Worm (Caenorhabditis elegans) whole organism, midembryonic: ENCODE data around the gene F46H5.4.

Experiments used
- T22C8.4 ChIP-seq: fragments of 200-800 bp; sonication (Bioruptor generic); IDR thresholded peaks from 2 replicates; pipeline ENCODE4 v1.3.6; 2022; ENCODE audit warnings: missing genetic modification characterization, missing compliant biosample characterization
- cog-1 ChIP-seq: sonication (generic microtip); optimal IDR thresholded peaks from 2 replicates; lab custom pipeline; 2016; ENCODE audit warnings: missing genetic modification characterization, missing compliant biosample characterization
- flt-1 ChIP-seq: fragments of 200-800 bp; sonication (Bioruptor generic); IDR thresholded peaks from 2 replicates; pipeline ENCODE4 v1.3.6; 2022; ENCODE audit warnings: missing genetic modification characterization, missing compliant biosample characterization
- klf-2 ChIP-seq: fragments of 200-800 bp; sonication (Bioruptor generic); conservative IDR thresholded peaks from 2 replicates; pipeline ENCODE4 v1.3.6; 2022; ENCODE audit warnings: missing genetic modification reagents, missing genetic modification characterization, missing compliant biosample characterization
- med-1 ChIP-seq: sonication (generic microtip); optimal IDR thresholded peaks from 2 replicates; lab custom pipeline; 2017; ENCODE audit warnings: missing genetic modification characterization, mild to moderate bottlenecking, missing compliant biosample characterization, antibody characterized with exemption, missing genetic modification reagents; ENCODE audit not compliant: insufficient read depth
- ref-1 ChIP-seq: fragments of 200-800 bp; sonication (Bioruptor generic); conservative IDR thresholded peaks from 2 replicates; pipeline ENCODE4 v1.3.6; 2022; ENCODE audit warnings: missing genetic modification reagents, missing genetic modification characterization, missing compliant biosample characterization
- tab-1 ChIP-seq: fragments of 200-800 bp; sonication (Bioruptor generic); IDR thresholded peaks from 2 replicates; pipeline ENCODE4 v1.3.6; 2022; ENCODE audit warnings: missing genetic modification characterization, missing compliant biosample characterization
- ztf-23 ChIP-seq: fragments of 200-800 bp; sonication (Bioruptor generic); IDR thresholded peaks from 2 replicates; pipeline ENCODE4 v1.3.6; 2022; ENCODE audit warnings: missing genetic modification reagents, missing genetic modification characterization, missing compliant biosample characterization
- ztf-29 ChIP-seq: fragments of 200-800 bp; sonication (Bioruptor generic); IDR thresholded peaks from 2 replicates; pipeline ENCODE4 v1.3.6; 2022; ENCODE audit warnings: missing genetic modification reagents, missing genetic modification characterization, missing compliant biosample characterization

Gene F46H5.4

ce11 chrX:7260327-7261019 lies 6.1 kb upstream of the F46H5.4 start, which contains the start of gene lact-1:
lact-1 (minus strand) TSS chrX:7260377.
- TF ChIP-seq T22C8.4, result no peak
- TF ChIP-seq cog-1 (tag; lab: Kevin White, UChicago), result no peak
- TF ChIP-seq med-1, result no peak
- no peak for TF ChIP-seq ztf-23 (GFP tag; lab: Robert Waterston, UW)
- no peak for TF ChIP-seq ztf-29 (GFP tag; lab: Robert Waterston, UW)
- no peak for TF ChIP-seq ref-1 (GFP tag; lab: Robert Waterston, UW)
- TF ChIP-seq flt-1 (GFP tag; lab: Robert Waterston, UW), result no peak

DNA sequence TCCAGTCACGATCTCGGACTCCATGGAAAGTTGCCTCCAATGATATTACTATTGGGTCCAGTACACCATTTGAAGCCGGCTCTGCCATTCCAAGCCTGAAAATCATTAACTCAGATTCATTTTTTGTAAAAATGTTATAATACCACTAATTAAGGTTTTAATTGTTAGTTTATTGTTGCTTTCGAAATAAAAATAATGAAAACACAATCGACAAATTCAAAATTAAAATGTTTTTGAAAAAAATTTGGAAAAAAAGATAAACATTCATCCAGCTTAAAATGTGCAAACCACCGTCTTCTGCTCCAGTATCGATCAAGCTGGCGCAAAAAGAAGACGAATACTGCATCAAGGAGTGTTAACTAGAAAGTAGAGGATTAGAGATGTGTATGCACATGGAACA lies 2.5 kb upstream of the F46H5.4 start, which contains the start of gene F46H5.5:
Gene F46H5.5, minus strand, starts transcription at position 101 of the 400 bp plus-strand sequence.
- TF ChIP-seq cog-1 (tag; lab: Kevin White, UChicago) (no peak), med-1 (no peak), ztf-23 (GFP tag; lab: Robert Waterston, UW) (no peak), klf-2 (no peak), ref-1 (GFP tag; lab: Robert Waterston, UW) (no peak), tab-1 (GFP tag; lab: Robert Waterston, UW) (no peak), flt-1 (GFP tag; lab: Robert Waterston, UW) (no peak), T22C8.4 (no peak), ztf-29 (GFP tag; lab: Robert Waterston, UW) (no peak)

DNA sequence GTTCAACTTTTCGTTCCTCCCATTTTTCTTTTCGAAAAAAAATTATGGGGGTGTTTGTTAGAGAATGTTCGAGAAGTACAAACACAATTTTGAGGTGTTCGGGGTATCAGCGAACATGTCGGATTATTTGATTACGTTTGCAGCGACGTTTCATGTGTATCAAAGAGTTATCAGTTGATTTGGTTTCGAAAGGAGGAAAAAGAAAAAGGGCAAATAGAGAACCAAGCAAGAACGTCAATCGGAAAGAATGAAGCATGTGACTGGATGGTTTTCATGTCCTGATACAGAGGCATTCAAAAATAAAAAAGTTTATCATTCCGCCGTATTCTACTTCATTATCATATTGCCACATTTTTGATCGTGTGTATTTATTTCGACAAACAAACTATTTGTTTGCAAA lies 9.7 kb downstream of the F46H5.4 start:
- TF ChIP-seq T22C8.4 (no peak), tab-1 (GFP tag; lab: Robert Waterston, UW) (no peak), cog-1 (tag; lab: Kevin White, UChicago) (no peak), klf-2 (no peak), med-1 (no peak)

DNA sequence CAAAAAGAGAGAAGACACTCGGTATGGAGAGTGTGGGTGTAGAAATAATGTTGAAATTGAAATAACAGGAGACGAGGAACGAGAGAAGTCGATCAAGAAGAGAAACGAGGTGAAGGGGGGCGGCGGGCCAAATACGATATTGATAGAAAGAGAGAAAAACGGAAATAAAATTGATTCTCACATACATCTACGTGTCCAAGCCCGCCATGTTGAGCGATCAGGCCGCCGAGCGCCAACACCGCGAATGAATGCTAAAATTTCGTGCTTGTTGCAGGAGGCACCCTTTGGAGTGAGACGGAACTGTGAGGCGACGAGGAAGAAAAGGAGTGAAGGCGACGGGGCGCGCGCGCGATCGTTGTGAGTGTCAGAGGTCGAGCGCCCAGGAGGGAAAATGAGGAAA lies 11.5 kb downstream of the F46H5.4 start, which contains the start of gene F46H5.7:
Gene F46H5.7, minus strand, starts transcription at position 106 of the 400 bp plus-strand sequence.
- TF ChIP-seq flt-1 (GFP tag; lab: Robert Waterston, UW), result no peak
- TF ChIP-seq ref-1 (GFP tag; lab: Robert Waterston, UW), result no peak
- TF ChIP-seq med-1, result no peak
- no peak for TF ChIP-seq tab-1 (GFP tag; lab: Robert Waterston, UW)
- TF ChIP-seq cog-1 (tag; lab: Kevin White, UChicago), result no peak
- TF ChIP-seq ztf-29 (GFP tag; lab: Robert Waterston, UW), result no peak
- TF ChIP-seq T22C8.4, result no peak
- no peak for TF ChIP-seq klf-2
- no peak for TF ChIP-seq ztf-23 (GFP tag; lab: Robert Waterston, UW)

ce11 chrX:7242119-7242518 lies 12.3 kb downstream of the F46H5.4 start:
- no peak for TF ChIP-seq tab-1 (GFP tag; lab: Robert Waterston, UW)
- TF ChIP-seq flt-1 (GFP tag; lab: Robert Waterston, UW), result no peak
- TF ChIP-seq cog-1 (tag; lab: Kevin White, UChicago), result no peak
- no peak for TF ChIP-seq ztf-29 (GFP tag; lab: Robert Waterston, UW)
- TF ChIP-seq med-1, result no peak

- TF ChIP-seq tab-1 (GFP tag; lab: Robert Waterston, UW) (no peak), ztf-29 (GFP tag; lab: Robert Waterston, UW) (no peak), klf-2 (no peak), flt-1 (GFP tag; lab: Robert Waterston, UW) (no peak), T22C8.4 (no peak), ref-1 (GFP tag; lab: Robert Waterston, UW) (no peak), med-1 (no peak), cog-1 (tag; lab: Kevin White, UChicago) (no peak), ztf-23 (GFP tag; lab: Robert Waterston, UW) (no peak)
Measured at ce11 chrX:7238562-7238961, 15.8 kb downstream of the F46H5.4 start, which contains the start of gene F46H5.3. F46H5.3 (minus strand) TSS chrX:7238662.

DNA sequence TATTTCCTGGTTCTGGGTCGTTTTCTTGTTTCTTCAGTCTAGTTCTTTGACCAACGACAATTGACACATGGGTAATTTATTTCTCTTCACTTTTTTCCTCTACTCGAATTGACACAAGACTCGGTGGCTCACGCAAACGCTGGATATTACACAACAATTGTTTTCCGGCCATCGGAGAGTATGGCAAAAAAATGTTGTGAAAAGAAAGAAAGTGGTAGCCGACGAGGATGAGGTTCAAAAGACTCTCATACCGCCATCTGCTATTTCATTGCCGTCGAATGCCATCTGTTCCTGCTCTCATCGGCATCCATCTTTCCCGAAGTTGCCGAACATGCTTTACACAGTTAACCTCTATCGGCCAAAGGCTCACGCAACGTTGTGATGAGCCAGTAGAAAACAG lies 17.7 kb downstream of the F46H5.4 start:
- TF ChIP-seq flt-1 (GFP tag; lab: Robert Waterston, UW) (no peak), T22C8.4 (no peak)

ce11 chrX:7234723-7235203 lies 19.6 kb downstream of the F46H5.4 start:
- TF ChIP-seq tab-1 (GFP tag; lab: Robert Waterston, UW), result no peak
- no peak for TF ChIP-seq cog-1 (tag; lab: Kevin White, UChicago)
- no peak for TF ChIP-seq ztf-23 (GFP tag; lab: Robert Waterston, UW)
- no peak for TF ChIP-seq klf-2
- TF ChIP-seq med-1, result no peak
- no peak for TF ChIP-seq ztf-29 (GFP tag; lab: Robert Waterston, UW)
- no peak for TF ChIP-seq T22C8.4
- TF ChIP-seq ref-1 (GFP tag; lab: Robert Waterston, UW), result no peak
- no peak for TF ChIP-seq flt-1 (GFP tag; lab: Robert Waterston, UW)

DNA sequence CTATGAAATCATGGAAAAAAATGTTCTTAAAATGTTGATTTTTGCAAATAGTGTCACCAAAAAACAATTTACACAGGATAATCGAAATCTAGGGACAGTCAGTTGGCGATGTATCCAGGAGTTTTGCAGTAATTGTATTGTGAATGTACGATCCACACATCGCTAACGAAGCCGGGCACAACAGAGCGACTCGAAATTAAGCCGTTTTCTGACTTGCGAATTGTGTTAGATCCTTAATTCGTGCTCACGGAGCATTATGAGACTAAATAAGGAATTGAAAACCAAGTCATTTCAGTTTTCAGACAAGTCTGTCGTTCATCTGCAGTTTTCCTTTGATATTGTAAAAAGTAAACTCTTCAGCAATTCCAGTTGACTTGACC lies 20.3 kb downstream of the F46H5.4 start:
- TF ChIP-seq flt-1 (GFP tag; lab: Robert Waterston, UW) (no peak), ref-1 (GFP tag; lab: Robert Waterston, UW) (no peak), tab-1 (GFP tag; lab: Robert Waterston, UW) (no peak), klf-2 (no peak), ztf-23 (GFP tag; lab: Robert Waterston, UW) (no peak), cog-1 (tag; lab: Kevin White, UChicago) (no peak), ztf-29 (GFP tag; lab: Robert Waterston, UW) (no peak), med-1 (no peak), T22C8.4 (no peak)
